Worm (Caenorhabditis elegans) whole organism, L3 larva: ENCODE results near the gene ugt-45.

Experiments used
- R02D3.7 ChIP-seq: fragments of 150-350 bp; optimal IDR thresholded peaks from 2 replicates; lab custom pipeline; 2014; ENCODE audit warnings: missing biosample characterization, missing genetic modification characterization
- ceh-82 ChIP-seq: fragments of 150-350 bp; optimal IDR thresholded peaks from 2 replicates; lab custom pipeline; 2014; ENCODE audit warnings: missing biosample characterization, missing genetic modification characterization
- elt-3 ChIP-seq, 3 experiments: fragments of 150-350 bp in 1 of 3; sonication (generic microtip) in 2 of 3; optimal IDR thresholded peaks; 2 replicates in 2 of 3; 4 replicates in 1 of 3; lab custom pipeline; 2014 to 2017; ENCODE audit warnings: missing biosample characterization in 3 of 3, missing genetic modification characterization in 3 of 3
- fos-1 ChIP-seq: fragments of 150-350 bp; optimal IDR thresholded peaks from 2 replicates; lab custom pipeline; 2014; ENCODE audit warnings: missing biosample characterization, missing genetic modification characterization
- jun-1 ChIP-seq: fragments of 150-350 bp; optimal IDR thresholded peaks from 2 replicates; lab custom pipeline; 2014; ENCODE audit warnings: missing biosample characterization, missing genetic modification reagents, missing genetic modification characterization
- nhr-25 ChIP-seq: sonication (generic microtip); optimal IDR thresholded peaks from 2 replicates; lab custom pipeline; 2017; ENCODE audit warnings: missing biosample characterization, missing genetic modification characterization
- nhr-28 ChIP-seq: fragments of 150-350 bp; optimal IDR thresholded peaks from 2 replicates; lab custom pipeline; 2014; ENCODE audit warnings: missing biosample characterization, missing genetic modification characterization
- nhr-67 ChIP-seq: fragments of 150-350 bp; optimal IDR thresholded peaks from 2 replicates; lab custom pipeline; 2014; ENCODE audit warnings: missing biosample characterization, missing genetic modification characterization

DNA sequence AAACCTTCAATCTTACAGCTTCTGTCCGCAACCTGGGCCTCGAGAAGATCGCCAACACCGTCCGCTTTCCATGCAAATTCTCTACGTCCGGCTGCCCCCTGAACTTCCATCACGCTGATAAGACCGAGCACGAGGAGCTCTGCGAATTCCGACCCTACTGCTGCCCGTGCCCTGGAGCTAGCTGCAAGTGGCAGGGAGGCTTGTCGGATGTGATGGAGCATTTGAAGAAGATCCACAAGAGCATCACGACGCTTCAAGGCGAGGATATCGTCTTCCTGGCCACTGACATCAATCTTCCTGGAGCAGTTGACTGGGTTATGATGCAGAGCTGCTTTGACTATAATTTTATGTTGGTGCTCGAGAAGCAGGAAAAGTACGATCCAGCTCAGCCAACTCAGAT, 5.1 kb downstream of the ugt-45 start:
- no peak for TF ChIP-seq elt-3 (tag; optimal IDR thresholded peaks at IDR 0.05; lab: Kevin White, UChicago)
- TF ChIP-seq nhr-28 = no peak
- TF ChIP-seq jun-1 (tag; lab: Kevin White, UChicago) = no peak
- TF ChIP-seq nhr-25 (tag; lab: Kevin White, UChicago) = no peak
- no peak for TF ChIP-seq ceh-82 (tag; lab: Kevin White, UChicago)
- TF ChIP-seq R02D3.7 (tag; lab: Kevin White, UChicago) = no peak
- TF ChIP-seq nhr-67 = no peak
- no peak for TF ChIP-seq fos-1 (tag; lab: Kevin White, UChicago)
